Worm (Caenorhabditis elegans) whole organism, L4 larva: ENCODE data around the gene T27E7.9.

Experiments
- F37D6.2 ChIP-seq: sonication (generic microtip); optimal IDR thresholded peaks from 2 replicates; lab custom pipeline; 2016; ENCODE audit warnings: mild to moderate bottlenecking, missing genetic modification characterization, missing compliant biosample characterization
- R02D3.7 ChIP-seq: fragments of 150-350 bp; sonication (generic microtip); optimal IDR thresholded peaks from 3 replicates; lab custom pipeline; 2014; ENCODE audit warnings: missing biosample characterization, missing genetic modification characterization
- ama-1 ChIP-seq: fragments of 150-350 bp; optimal IDR thresholded peaks from 2 replicates; lab custom pipeline; 2014; ENCODE audit warnings: inconsistent platforms, mixed read lengths
- ceh-82 ChIP-seq: sonication (generic microtip); optimal IDR thresholded peaks from 2 replicates; lab custom pipeline; 2017; ENCODE audit warnings: missing biosample characterization, missing genetic modification characterization
- egl-27 ChIP-seq: sonication (generic microtip); optimal IDR thresholded peaks from 3 replicates; lab custom pipeline; 2017; ENCODE audit warnings: missing biosample characterization, missing genetic modification reagents, missing genetic modification characterization
- egl-43 ChIP-seq: fragments of 200-800 bp; sonication (Bioruptor generic); IDR thresholded peaks from 2 replicates; pipeline ENCODE4 v1.3.6; 2022; ENCODE audit warnings: missing genetic modification reagents, missing genetic modification characterization, missing compliant biosample characterization
- lin-13 ChIP-seq: fragments of 150-350 bp; optimal IDR thresholded peaks from 2 replicates; lab custom pipeline; 2014; ENCODE audit warnings: missing biosample characterization, missing genetic modification reagents, missing genetic modification characterization
- nhr-42 ChIP-seq: fragments of 200-800 bp; sonication (Bioruptor generic); IDR thresholded peaks from 2 replicates; pipeline ENCODE4 v1.3.6; 2022; ENCODE audit warnings: missing genetic modification characterization, missing compliant biosample characterization
- spr-3 ChIP-seq: fragments of 200-800 bp; sonication (Bioruptor generic); optimal IDR thresholded peaks from 2 replicates; lab custom pipeline; 2018; ENCODE audit warnings: mild to moderate bottlenecking, missing genetic modification characterization, missing compliant biosample characterization

DNA sequence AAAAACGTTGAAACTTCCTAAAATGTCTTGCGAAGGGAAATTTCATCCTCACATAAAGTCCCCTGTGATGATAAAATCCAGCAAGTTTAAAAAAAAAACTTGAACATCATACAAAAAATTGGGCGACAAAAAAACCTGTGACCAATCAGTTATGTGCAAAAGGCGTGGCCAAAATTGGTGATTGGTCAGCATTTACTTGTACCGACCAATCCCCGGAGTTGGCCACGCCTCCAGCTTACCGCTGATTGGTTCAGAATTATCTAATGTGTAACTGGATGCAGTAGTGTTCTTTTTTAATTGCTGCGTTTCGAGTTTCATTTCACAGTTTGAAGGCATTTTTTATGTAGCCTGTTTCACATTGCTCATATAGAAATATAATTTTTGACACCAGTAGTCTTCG is 23.9 kb upstream of the T27E7.9 start:
- TF ChIP-seq R02D3.7 (tag; lab: Kevin White, UChicago): no peak
- TF ChIP-seq lin-13: no peak
- TF ChIP-seq ama-1 (lab: Kevin White, UChicago): no peak
- no peak for TF ChIP-seq egl-43 (GFP tag; lab: Robert Waterston, UW)
- TF ChIP-seq nhr-42 (GFP tag; lab: Robert Waterston, UW): no peak
- no peak for TF ChIP-seq egl-27 (tag; lab: Kevin White, UChicago)
- no peak for TF ChIP-seq F37D6.2 (tag; lab: Kevin White, UChicago)
- TF ChIP-seq spr-3 (GFP tag; lab: Kevin White, UChicago): no peak
- no peak for TF ChIP-seq ceh-82 (tag; lab: Kevin White, UChicago)
